Fruit fly (Drosophila melanogaster) whole organism, prepupa: ENCODE data around the gene Faa.

Experiments used
- CG11294 ChIP-seq: fragments of 200-800 bp; sonication (Bioruptor generic); IDR thresholded peaks from 2 replicates; pipeline ENCODE4 v1.3.6; 2022; ENCODE audit warnings: missing biosample characterization, missing genetic modification characterization
- CG15336 ChIP-seq: fragments of 200-800 bp; sonication (Bioruptor generic); IDR thresholded peaks from 2 replicates; pipeline ENCODE4 v1.3.6; 2022; ENCODE audit warnings: missing biosample characterization, missing genetic modification characterization
- CG8319 ChIP-seq: fragments of 200-800 bp; sonication (Bioruptor generic); optimal IDR thresholded peaks from 3 replicates; lab custom pipeline; 2016; ENCODE audit warnings: missing biosample characterization, missing genetic modification characterization
- CG9139 ChIP-seq: fragments of 200-800 bp; sonication (Bioruptor generic); optimal IDR thresholded peaks from 3 replicates; lab custom pipeline; 2017; ENCODE audit warnings: missing biosample characterization, mild to moderate bottlenecking, missing genetic modification characterization
- Eip75B ChIP-seq: fragments of 200-800 bp; sonication (Bioruptor generic); optimal IDR thresholded peaks from 3 replicates; lab custom pipeline; 2016; ENCODE audit warnings: missing biosample characterization, missing genetic modification characterization
- Met ChIP-seq: fragments of 200-800 bp; sonication (Bioruptor generic); optimal IDR thresholded peaks from 3 replicates; lab custom pipeline; 2016; ENCODE audit warnings: missing biosample characterization, missing genetic modification characterization
- Sox14 ChIP-seq: fragments of 200-800 bp; sonication (Bioruptor generic); optimal IDR thresholded peaks from 3 replicates; lab custom pipeline; 2016; ENCODE audit warnings: missing biosample characterization, missing genetic modification characterization
- cyc ChIP-seq: fragments of 200-800 bp; sonication (Bioruptor generic); optimal IDR thresholded peaks from 3 replicates; lab custom pipeline; 2016; ENCODE audit warnings: missing biosample characterization, missing genetic modification characterization
- dac ChIP-seq: fragments of 200-800 bp; sonication (Bioruptor generic); optimal IDR thresholded peaks from 2 replicates; lab custom pipeline; 2017; ENCODE audit warnings: missing biosample characterization, mild to moderate bottlenecking, missing genetic modification characterization
- topi ChIP-seq: fragments of 200-800 bp; sonication (Bioruptor generic); optimal IDR thresholded peaks from 3 replicates; lab custom pipeline; 2016; ENCODE audit warnings: missing biosample characterization, missing genetic modification characterization

- TF ChIP-seq Eip75B (GFP tag; lab: Kevin White, UChicago) (no peak), CG15336 (GFP tag; lab: Robert Waterston, UW) (no peak), CG11294 (GFP tag; lab: Robert Waterston, UW) (no peak), CG9139 (GFP tag; lab: Kevin White, UChicago) (no peak), CG8319 (GFP tag; lab: Kevin White, UChicago) (no peak), topi (GFP tag; lab: Kevin White, UChicago) (no peak), dac (GFP tag; lab: Kevin White, UChicago) (no peak), Met (no peak), Sox14 (GFP tag; lab: Kevin White, UChicago) (no peak), cyc (GFP tag; lab: Kevin White, UChicago) (no peak)
Observed at dm6 chr3L:4117493-4117892, 43.7 kb upstream of the Faa start.
